Worm (Caenorhabditis elegans) whole organism, L4 larva: ENCODE results near the gene C25G4.7.

ENCODE experiments used
- Y48G9A.11 ChIP-seq: fragments of 200-800 bp; sonication (Bioruptor generic); IDR thresholded peaks from 2 replicates; pipeline ENCODE4 v1.3.6; 2022; ENCODE audit warnings: missing genetic modification reagents, missing genetic modification characterization, missing compliant biosample characterization
- mdl-1 ChIP-seq, 2 experiments: fragments of 150-350 bp in 1 of 2; sonication (generic microtip) in 1 of 2; optimal IDR thresholded peaks; 2 replicates each; lab custom pipeline; 2014 to 2017; ENCODE audit warnings: missing biosample characterization in 2 of 2, missing genetic modification characterization in 2 of 2
- nhr-111 ChIP-seq: fragments of 200-800 bp; sonication (Bioruptor generic); optimal IDR thresholded peaks from 2 replicates; lab custom pipeline; 2018; ENCODE audit warnings: mild to moderate bottlenecking, missing genetic modification characterization, missing compliant biosample characterization
- php-3 ChIP-seq: fragments of 200-800 bp; sonication (Bioruptor generic); IDR thresholded peaks from 2 replicates; pipeline ENCODE4 v1.3.6; 2022; ENCODE audit warnings: missing genetic modification reagents, missing genetic modification characterization, missing compliant biosample characterization

DNA sequence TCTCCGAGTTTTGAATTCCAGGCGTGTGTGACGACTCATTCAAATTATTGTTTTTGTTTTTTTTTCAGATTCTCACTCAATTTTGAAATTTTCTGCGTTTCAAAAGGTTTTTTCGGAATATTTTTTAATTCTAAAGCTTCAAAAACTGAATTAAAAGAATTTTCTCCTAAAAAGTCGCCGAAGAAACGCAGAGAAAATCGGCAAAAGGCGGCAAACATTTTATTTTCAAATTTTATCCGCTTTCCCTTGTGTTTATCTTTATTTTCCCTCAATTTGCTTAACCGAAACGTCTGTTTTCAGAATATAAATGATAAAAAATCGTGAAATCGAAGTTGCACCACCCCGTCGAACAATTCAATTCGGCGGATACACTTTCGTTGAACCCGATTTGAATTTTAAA lies 33.8 kb downstream of the C25G4.7 start, which contains the start of gene him-6:
- TF ChIP-seq Y48G9A.11 (no peak), nhr-111 (no peak), php-3 (GFP tag; lab: Robert Waterston, UW) (no peak), mdl-1 (tag; optimal IDR thresholded peaks at IDR 0.05; lab: Kevin White, UChicago) (no peak)
